Worm (Caenorhabditis elegans) whole organism, L1 larva: ENCODE results near the gene K06A9.3.
A peak's percentile ranks its signal among the peaks of the same experiment; 100 is the strongest.

Experiments
- C04F5.9 ChIP-seq: sonication (generic microtip); optimal IDR thresholded peaks from 2 replicates; lab custom pipeline; 2016; ENCODE audit warnings: missing genetic modification characterization, missing compliant biosample characterization
- Y116A8C.19 ChIP-seq: sonication (generic microtip); optimal IDR thresholded peaks from 2 replicates; lab custom pipeline; 2016; ENCODE audit warnings: missing compliant biosample characterization, missing genetic modification characterization, borderline replicate concordance
- aly-2 ChIP-seq: fragments of 150-350 bp; optimal IDR thresholded peaks from 2 replicates; lab custom pipeline; 2014; ENCODE audit warnings: missing biosample characterization, missing genetic modification characterization
- ama-1 ChIP-seq: fragments of 150-350 bp; optimal IDR thresholded peaks from 2 replicates; lab custom pipeline; 2014
- blmp-1 ChIP-seq: fragments of 150-350 bp; optimal IDR thresholded peaks from 2 replicates; lab custom pipeline; 2014; ENCODE audit warnings: missing biosample characterization, missing genetic modification characterization
- ceh-63 ChIP-seq: fragments of 200-800 bp; sonication (Bioruptor generic); optimal IDR thresholded peaks from 2 replicates; lab custom pipeline; 2018; ENCODE audit warnings: mild to moderate bottlenecking, missing genetic modification characterization, missing compliant biosample characterization
- ceh-82 ChIP-seq, 3 experiments: fragments of 150-350 bp in 1 of 3; sonication (generic microtip) in 2 of 3; optimal IDR thresholded peaks; 2 replicates each; lab custom pipeline; 2014 to 2017; ENCODE audit warnings: missing biosample characterization in 3 of 3, missing genetic modification characterization in 3 of 3
- ceh-88 ChIP-seq: fragments of 200-800 bp; sonication (Bioruptor generic); IDR thresholded peaks from 2 replicates; pipeline ENCODE4 v1.3.6; 2022; ENCODE audit warnings: missing genetic modification characterization, missing compliant biosample characterization
- ces-1 ChIP-seq: fragments of 150-350 bp; optimal IDR thresholded peaks from 2 replicates; lab custom pipeline; 2014; ENCODE audit warnings: missing biosample characterization, missing genetic modification reagents, missing genetic modification characterization
- dsc-1 ChIP-seq: sonication (generic microtip); optimal IDR thresholded peaks from 2 replicates; lab custom pipeline; 2016; ENCODE audit warnings: mild to moderate bottlenecking, missing genetic modification characterization, missing compliant biosample characterization
- efl-1 ChIP-seq, 4 experiments: fragments of 150-350 bp; optimal IDR thresholded peaks in 3 of 4; peaks in 1 of 4; 1 replicate in 1 of 4; 2 replicates in 3 of 4; lab custom pipeline; 2014; ENCODE audit warnings: missing biosample characterization in 2 of 4, missing genetic modification characterization in 2 of 4, missing genetic modification reagents in 2 of 4
- egl-13 ChIP-seq: sonication (generic microtip); optimal IDR thresholded peaks from 2 replicates; lab custom pipeline; 2016; ENCODE audit warnings: missing genotype, missing genetic modification reagents, missing genetic modification characterization, missing compliant biosample characterization
- egl-27 ChIP-seq, 2 experiments: fragments of 150-350 bp in 1 of 2; sonication (generic microtip); optimal IDR thresholded peaks; 3 replicates each; lab custom pipeline; 2017 to 2018; ENCODE audit warnings: missing biosample characterization in 2 of 2, missing genetic modification characterization in 2 of 2, missing genetic modification reagents in 2 of 2
- elt-3 ChIP-seq, 6 experiments: fragments of 150-350 bp in 1 of 6; sonication (generic microtip); optimal IDR thresholded peaks; 2 replicates each; lab custom pipeline; 2017 to 2018; ENCODE audit warnings: missing biosample characterization in 6 of 6, missing genetic modification characterization in 6 of 6, inconsistent platforms in 1 of 6
- hlh-4 ChIP-seq: sonication (generic microtip); optimal IDR thresholded peaks from 2 replicates; lab custom pipeline; 2016; ENCODE audit warnings: mild to moderate bottlenecking, missing genetic modification characterization, missing compliant biosample characterization
- irx-1 ChIP-seq: sonication (generic microtip); optimal IDR thresholded peaks from 2 replicates; lab custom pipeline; 2016; ENCODE audit warnings: missing genetic modification characterization, missing compliant biosample characterization
- lin-13 ChIP-seq: fragments of 150-350 bp; optimal IDR thresholded peaks from 2 replicates; lab custom pipeline; 2014; ENCODE audit warnings: missing biosample characterization, missing genetic modification reagents, missing genetic modification characterization
- lin-15B ChIP-seq: fragments of 150-350 bp; sonication (generic microtip); optimal IDR thresholded peaks from 3 replicates; lab custom pipeline; 2014; ENCODE audit warnings: missing biosample characterization, missing genetic modification characterization
- lin-39 ChIP-seq: fragments of 150-350 bp; optimal IDR thresholded peaks from 2 replicates; lab custom pipeline; 2014; ENCODE audit warnings: missing biosample characterization, missing genetic modification reagents, missing genetic modification characterization
- mdl-1 ChIP-seq, 2 experiments: fragments of 150-350 bp; optimal IDR thresholded peaks; 2 replicates each; lab custom pipeline; 2014 to 2017; ENCODE audit warnings: missing biosample characterization in 2 of 2, missing genetic modification characterization in 2 of 2, inconsistent platforms in 1 of 2
- mef-2 ChIP-seq: fragments of 150-350 bp; optimal IDR thresholded peaks from 2 replicates; lab custom pipeline; 2014; ENCODE audit warnings: missing biosample characterization, missing genetic modification characterization
- mep-1 ChIP-seq: fragments of 150-350 bp; optimal IDR thresholded peaks from 2 replicates; lab custom pipeline; 2014; ENCODE audit warnings: missing biosample characterization, missing genetic modification characterization
- nhr-11 ChIP-seq: fragments of 150-350 bp; optimal IDR thresholded peaks from 2 replicates; lab custom pipeline; 2014; ENCODE audit warnings: missing biosample characterization, missing genetic modification characterization
- nhr-19 ChIP-seq: fragments of 200-800 bp; sonication (Bioruptor generic); conservative IDR thresholded peaks from 2 replicates; pipeline ENCODE4 v1.3.6; 2022; ENCODE audit warnings: missing genetic modification characterization, missing compliant biosample characterization
- nhr-20 ChIP-seq: sonication (generic microtip); optimal IDR thresholded peaks from 2 replicates; lab custom pipeline; 2016; ENCODE audit warnings: mild to moderate bottlenecking, missing genetic modification characterization, missing compliant biosample characterization
- nhr-237 ChIP-seq: fragments of 150-350 bp; optimal IDR thresholded peaks from 2 replicates; lab custom pipeline; 2014; ENCODE audit warnings: missing biosample characterization, missing genetic modification characterization
- nhr-28 ChIP-seq: fragments of 150-350 bp; optimal IDR thresholded peaks from 2 replicates; lab custom pipeline; 2014; ENCODE audit warnings: missing biosample characterization, missing genetic modification characterization
- nhr-47 ChIP-seq: sonication (generic microtip); optimal IDR thresholded peaks from 2 replicates; lab custom pipeline; 2016; ENCODE audit warnings: mild to moderate bottlenecking, missing genetic modification characterization, moderate library complexity, missing compliant biosample characterization
- nhr-71 ChIP-seq: sonication (generic microtip); optimal IDR thresholded peaks from 2 replicates; lab custom pipeline; 2016; ENCODE audit warnings: mild to moderate bottlenecking, missing genetic modification characterization, moderate library complexity, missing compliant biosample characterization
- nhr-84 ChIP-seq: sonication (generic microtip); optimal IDR thresholded peaks from 2 replicates; lab custom pipeline; 2017; ENCODE audit warnings: missing biosample characterization, missing genetic modification characterization
- nhr-85 ChIP-seq: sonication (generic microtip); peaks from one replicate; lab custom pipeline; 2016; ENCODE audit warnings: missing genetic modification characterization, inconsistent platforms, missing compliant biosample characterization
- pag-3 ChIP-seq: sonication (generic microtip); optimal IDR thresholded peaks from 2 replicates; lab custom pipeline; 2017; ENCODE audit warnings: missing genetic modification characterization, mild to moderate bottlenecking, missing compliant biosample characterization, antibody characterized with exemption, borderline replicate concordance; ENCODE audit not compliant: insufficient read depth
- pax-3 ChIP-seq: fragments of 200-800 bp; sonication (Bioruptor generic); optimal IDR thresholded peaks from 2 replicates; lab custom pipeline; 2018; ENCODE audit warnings: mild to moderate bottlenecking, missing genetic modification characterization, moderate library complexity, missing compliant biosample characterization
- pqm-1 ChIP-seq: sonication (generic microtip); optimal IDR thresholded peaks from 3 replicates; lab custom pipeline; 2017; ENCODE audit warnings: missing biosample characterization, missing genetic modification characterization
- rnt-1 ChIP-seq: sonication (generic microtip); optimal IDR thresholded peaks from 2 replicates; lab custom pipeline; 2016; ENCODE audit warnings: mild to moderate bottlenecking, missing genetic modification characterization, moderate library complexity, missing compliant biosample characterization
- snpc-4 ChIP-seq: fragments of 150-350 bp; optimal IDR thresholded peaks from 2 replicates; lab custom pipeline; 2014; ENCODE audit warnings: missing biosample characterization, missing genetic modification characterization
- snu-23 ChIP-seq: sonication (generic microtip); optimal IDR thresholded peaks from 2 replicates; lab custom pipeline; 2016; ENCODE audit warnings: missing genetic modification characterization, missing compliant biosample characterization
- sup-37 ChIP-seq: fragments of 200-800 bp; sonication (Bioruptor generic); optimal IDR thresholded peaks from 2 replicates; lab custom pipeline; 2018; ENCODE audit warnings: mild to moderate bottlenecking, missing genetic modification characterization, missing compliant biosample characterization
- tbx-2 ChIP-seq: sonication (generic microtip); optimal IDR thresholded peaks from 2 replicates; lab custom pipeline; 2016; ENCODE audit warnings: missing genetic modification characterization, missing compliant biosample characterization
- unc-130 ChIP-seq: fragments of 150-350 bp; optimal IDR thresholded peaks from 2 replicates; lab custom pipeline; 2017; ENCODE audit warnings: missing biosample characterization, missing genetic modification characterization, inconsistent platforms
- unc-30 ChIP-seq: sonication (generic microtip); optimal IDR thresholded peaks from 2 replicates; lab custom pipeline; 2017; ENCODE audit warnings: missing biosample characterization, missing genetic modification characterization
- unc-86 ChIP-seq: sonication (generic microtip); optimal IDR thresholded peaks from 2 replicates; lab custom pipeline; 2016; ENCODE audit warnings: missing genetic modification characterization, missing compliant biosample characterization
- unc-98 ChIP-seq: fragments of 200-800 bp; sonication (Bioruptor generic); IDR thresholded peaks from 2 replicates; pipeline ENCODE4 v1.3.6; 2022; ENCODE audit warnings: missing genetic modification characterization, missing compliant biosample characterization
- vab-15 ChIP-seq: sonication (generic microtip); optimal IDR thresholded peaks from 2 replicates; lab custom pipeline; 2017; ENCODE audit warnings: missing genotype, mild to moderate bottlenecking, missing genetic modification characterization, missing compliant biosample characterization
- xbp-1 ChIP-seq: sonication (generic microtip); optimal IDR thresholded peaks from 2 replicates; lab custom pipeline; 2016; ENCODE audit warnings: missing genetic modification characterization, missing compliant biosample characterization
- zag-1 ChIP-seq: fragments of 150-350 bp; optimal IDR thresholded peaks from 2 replicates; lab custom pipeline; 2014; ENCODE audit warnings: missing biosample characterization, missing genetic modification characterization
- zip-4 ChIP-seq: fragments of 200-800 bp; sonication (Bioruptor generic); optimal IDR thresholded peaks from 2 replicates; lab custom pipeline; 2018; ENCODE audit warnings: mild to moderate bottlenecking, missing genetic modification characterization, moderate library complexity, missing compliant biosample characterization
- ztf-11 ChIP-seq, 2 experiments: sonication (generic microtip); optimal IDR thresholded peaks; 2 replicates each; lab custom pipeline; 2016 to 2017; ENCODE audit warnings: missing genetic modification characterization in 2 of 2, missing biosample characterization in 1 of 2, missing compliant biosample characterization in 1 of 2

The K06A9.3 gene

DNA sequence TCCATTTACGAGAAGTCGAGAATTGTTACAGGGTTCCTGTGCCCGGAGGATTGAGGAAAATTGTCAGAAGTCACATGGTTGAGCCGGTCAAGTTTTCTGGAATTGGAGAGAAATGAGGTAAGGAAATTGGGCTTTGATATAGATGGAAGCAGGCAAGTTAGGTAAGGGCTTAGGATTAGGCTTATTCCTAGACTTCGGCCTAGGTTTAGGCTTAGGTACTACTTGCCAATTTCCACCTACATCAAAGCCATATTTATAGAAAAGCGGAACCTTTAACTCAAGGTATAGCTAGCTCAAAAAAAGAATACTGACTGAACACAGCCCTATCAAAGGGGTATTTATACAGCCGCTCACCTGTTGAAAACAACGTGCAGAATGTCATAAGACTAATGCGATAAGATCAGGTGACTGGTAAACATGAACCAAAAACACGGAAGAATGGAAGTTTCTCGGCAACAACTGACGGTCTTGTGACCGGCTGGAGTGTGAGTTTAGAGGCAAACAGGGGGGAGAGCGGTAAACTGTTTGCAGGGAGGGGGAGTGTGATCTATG, 30.6 kb downstream of the K06A9.3 start (continued):
- TF ChIP-seq Y116A8C.19 (tag; lab: Kevin White, UChicago) (no peak), mep-1 (tag; lab: Kevin White, UChicago) (peak; percentile 83)

ce11 chrX:1503698-1504501, 31.3 kb downstream of the K06A9.3 start:
- no peak for TF ChIP-seq unc-98 (GFP tag; lab: Robert Waterston, UW)
- peak; percentile 77 for TF ChIP-seq vab-15 (tag; lab: Kevin White, UChicago)
- peak; percentile 47 for TF ChIP-seq zip-4
- TF ChIP-seq Y116A8C.19 (tag; lab: Kevin White, UChicago), result no peak
- TF ChIP-seq mef-2 (tag; lab: Kevin White, UChicago), result no peak
- TF ChIP-seq pqm-1 (tag; lab: Kevin White, UChicago), result no peak
- peak; percentile 53 for TF ChIP-seq lin-39
- peak; percentile 83 for TF ChIP-seq mep-1 (tag; lab: Kevin White, UChicago)
- no peak for TF ChIP-seq irx-1 (tag; lab: Kevin White, UChicago)
- peak; percentile 32 for TF ChIP-seq tbx-2 (tag; lab: Kevin White, UChicago)
- peak; percentile 94 for TF ChIP-seq ama-1
- TF ChIP-seq pag-3 (tag; lab: Kevin White, UChicago), result no peak
- no peak for TF ChIP-seq nhr-28 (tag; lab: Kevin White, UChicago)
- TF ChIP-seq rnt-1 (tag; lab: Kevin White, UChicago), result peak; percentile 55
- no peak for TF ChIP-seq efl-1 (optimal IDR thresholded peaks at IDR 0.05; lab: Kevin White, UChicago)
- TF ChIP-seq efl-1 (GFP tag; optimal IDR thresholded peaks at IDR 0.05 in 1 of 2; lab: Kevin White, UChicago), result peak in 1 of 2 experiments; percentile 93
- TF ChIP-seq mdl-1 (tag; optimal IDR thresholded peaks at IDR 0.05; lab: Kevin White, UChicago), result no peak
- TF ChIP-seq ces-1 (GFP tag; lab: Kevin White, UChicago), result no peak
- peak; percentile 74 for TF ChIP-seq lin-13 (GFP tag; lab: Kevin White, UChicago)
- no peak for TF ChIP-seq egl-13 (tag; lab: Kevin White, UChicago)
- TF ChIP-seq pax-3 (tag; lab: Kevin White, UChicago), result peak; percentile 84
- no peak for TF ChIP-seq aly-2
- peak; percentile 87 for TF ChIP-seq ceh-88 (GFP tag; lab: Robert Waterston, UW)
- TF ChIP-seq egl-27 (tag; optimal IDR thresholded peaks at IDR 0.05; lab: Kevin White, UChicago), result no peak
- TF ChIP-seq nhr-19 (GFP tag; lab: Robert Waterston, UW), result peak; percentile 79
- no peak for TF ChIP-seq nhr-237 (tag; lab: Kevin White, UChicago)
- peak; percentile 62 for TF ChIP-seq nhr-20 (tag; lab: Kevin White, UChicago)
- TF ChIP-seq unc-86, result no peak
- no peak for TF ChIP-seq sup-37 (GFP tag; lab: Kevin White, UChicago)
- no peak for TF ChIP-seq zag-1 (tag; lab: Kevin White, UChicago)
- peak; percentile 85 for TF ChIP-seq nhr-85 (tag; lab: Kevin White, UChicago)
- TF ChIP-seq nhr-47, result peak; percentile 61
- TF ChIP-seq ztf-11 (tag; optimal IDR thresholded peaks at IDR 0.05; lab: Kevin White, UChicago), result no peak
- peak in 1 of 3 experiments; percentile 16 for TF ChIP-seq ceh-82 (tag; optimal IDR thresholded peaks at IDR 0.05; lab: Kevin White, UChicago)
- no peak for TF ChIP-seq blmp-1 (tag; lab: Kevin White, UChicago)
- TF ChIP-seq ceh-63 (GFP tag; lab: Kevin White, UChicago), result no peak
- TF ChIP-seq unc-130 (tag; lab: Kevin White, UChicago), result peak; percentile 56
- TF ChIP-seq snu-23 (GFP tag; lab: Kevin White, UChicago), result peak; percentile 72
- peak in 2 of 6 experiments; percentile 60 to 87 for TF ChIP-seq elt-3 (tag; optimal IDR thresholded peaks at IDR 0.05; lab: Kevin White, UChicago)
- TF ChIP-seq lin-15B (tag; lab: Kevin White, UChicago), result no peak
- no peak for TF ChIP-seq dsc-1 (tag; lab: Kevin White, UChicago)
- TF ChIP-seq snpc-4 (tag; lab: Kevin White, UChicago), result no peak
- no peak for TF ChIP-seq unc-30
- TF ChIP-seq nhr-71, result peak; percentile 81
- no peak for TF ChIP-seq nhr-84 (tag; lab: Kevin White, UChicago)
- TF ChIP-seq C04F5.9 (tag; lab: Kevin White, UChicago), result peak; percentile 37
- no peak for TF ChIP-seq hlh-4 (tag; lab: Kevin White, UChicago)
- peak; percentile 35 for TF ChIP-seq nhr-11
- peak; percentile 3 for TF ChIP-seq xbp-1 (tag; lab: Kevin White, UChicago)
